Worm (Caenorhabditis elegans) whole organism, L1 larva: ENCODE measurements around the gene abu-2.

Source experiments
- aly-2 ChIP-seq: fragments of 150-350 bp; optimal IDR thresholded peaks from 2 replicates; lab custom pipeline; 2014; ENCODE audit warnings: missing biosample characterization, missing genetic modification characterization
- mep-1 ChIP-seq: fragments of 150-350 bp; optimal IDR thresholded peaks from 2 replicates; lab custom pipeline; 2014; ENCODE audit warnings: missing biosample characterization, missing genetic modification characterization
- nhr-20 ChIP-seq: sonication (generic microtip); optimal IDR thresholded peaks from 2 replicates; lab custom pipeline; 2016; ENCODE audit warnings: mild to moderate bottlenecking, missing genetic modification characterization, missing compliant biosample characterization
- nhr-71 ChIP-seq: sonication (generic microtip); optimal IDR thresholded peaks from 2 replicates; lab custom pipeline; 2016; ENCODE audit warnings: mild to moderate bottlenecking, missing genetic modification characterization, moderate library complexity, missing compliant biosample characterization
- pag-3 ChIP-seq: sonication (generic microtip); optimal IDR thresholded peaks from 2 replicates; lab custom pipeline; 2017; ENCODE audit warnings: missing genetic modification characterization, mild to moderate bottlenecking, missing compliant biosample characterization, antibody characterized with exemption, borderline replicate concordance; ENCODE audit not compliant: insufficient read depth
- snpc-4 ChIP-seq: fragments of 150-350 bp; optimal IDR thresholded peaks from 2 replicates; lab custom pipeline; 2014; ENCODE audit warnings: missing biosample characterization, missing genetic modification characterization
- ztf-11 ChIP-seq, 2 experiments: sonication (generic microtip); optimal IDR thresholded peaks; 2 replicates each; lab custom pipeline; 2016 to 2017; ENCODE audit warnings: missing genetic modification characterization in 2 of 2, missing biosample characterization in 1 of 2, missing compliant biosample characterization in 1 of 2

DNA sequence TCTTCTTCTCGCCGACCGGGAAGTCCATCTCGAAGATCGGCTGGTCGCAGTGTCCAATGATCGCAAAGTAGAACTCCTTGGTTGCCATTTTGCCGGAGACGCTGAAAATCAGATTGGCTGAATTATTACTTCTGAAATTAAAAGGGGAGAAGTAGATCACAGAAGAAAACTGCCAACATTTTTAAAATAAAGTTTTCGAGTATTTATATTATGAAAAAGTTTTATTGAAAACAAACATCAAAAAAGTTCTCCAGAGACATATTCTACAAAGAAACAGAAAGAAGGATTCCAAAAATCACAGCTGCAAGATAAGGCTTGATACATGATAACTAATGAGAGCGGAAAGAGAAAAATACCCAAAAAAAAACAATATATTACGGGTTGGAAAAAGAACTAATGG, 29.7 kb upstream of the abu-2 start, which contains the start of gene sedl-1:
- TF ChIP-seq mep-1 (tag; lab: Kevin White, UChicago) = no peak
- no peak for TF ChIP-seq ztf-11 (tag; optimal IDR thresholded peaks at IDR 0.05; lab: Kevin White, UChicago)
- no peak for TF ChIP-seq pag-3 (tag; lab: Kevin White, UChicago)
- no peak for TF ChIP-seq snpc-4 (tag; lab: Kevin White, UChicago)
- TF ChIP-seq nhr-71 (tag; lab: Kevin White, UChicago) = no peak
- TF ChIP-seq nhr-20 = no peak
- TF ChIP-seq aly-2 = no peak
